Fruit fly (Drosophila melanogaster) whole organism, embryonic: ENCODE measurements around the gene Trf.

Experiments
- Ada2b ChIP-seq: fragments of 200-800 bp; sonication (Bioruptor generic); IDR thresholded peaks from 2 replicates; pipeline ENCODE4 v1.3.6; 2022; ENCODE audit warnings: missing biosample characterization, missing genetic modification characterization
- Adf1 ChIP-seq: fragments of 200-800 bp; sonication (Bioruptor generic); IDR thresholded peaks from 2 replicates; pipeline ENCODE4 v1.3.6; 2022; ENCODE audit warnings: missing biosample characterization, missing genetic modification characterization
- Blimp-1 ChIP-seq: fragments of 200-800 bp; sonication (Bioruptor generic); optimal IDR thresholded peaks from 3 replicates; lab custom pipeline; 2018; ENCODE audit warnings: missing biosample characterization, missing genetic modification characterization, mild to moderate bottlenecking, moderate library complexity, missing genetic modification reagents
- CG10209 ChIP-seq: fragments of 200-800 bp; sonication (Bioruptor generic); optimal IDR thresholded peaks from 3 replicates; lab custom pipeline; 2017; ENCODE audit warnings: missing biosample characterization, mild to moderate bottlenecking, missing genetic modification characterization, missing genetic modification reagents
- CG12071 ChIP-seq: fragments of 200-800 bp; sonication (Bioruptor generic); optimal IDR thresholded peaks from 3 replicates; lab custom pipeline; 2018; ENCODE audit warnings: missing biosample characterization, mild to moderate bottlenecking, missing genetic modification characterization
- CG12769 ChIP-seq: fragments of 200-800 bp; sonication (Bioruptor generic); optimal IDR thresholded peaks from 2 replicates; lab custom pipeline; 2019; ENCODE audit warnings: missing biosample characterization, mild to moderate bottlenecking, missing genetic modification characterization, moderate library complexity
- CG13894 ChIP-seq: fragments of 200-800 bp; sonication (Bioruptor generic); optimal IDR thresholded peaks from 3 replicates; lab custom pipeline; 2018; ENCODE audit warnings: missing biosample characterization, mild to moderate bottlenecking, missing genetic modification characterization, moderate library complexity
- CG14441 ChIP-seq: fragments of 200-800 bp; sonication (Bioruptor generic); IDR thresholded peaks from 2 replicates; pipeline ENCODE4 v1.3.6; 2022; ENCODE audit warnings: missing biosample characterization, missing genetic modification characterization
- CG15601 ChIP-seq: fragments of 200-800 bp; sonication (Bioruptor generic); optimal IDR thresholded peaks from 3 replicates; lab custom pipeline; 2019; ENCODE audit warnings: missing biosample characterization, mild to moderate bottlenecking, missing genetic modification characterization, moderate library complexity
- CG18764 ChIP-seq: fragments of 200-800 bp; sonication (Bioruptor generic); optimal IDR thresholded peaks from 3 replicates; lab custom pipeline; 2016; ENCODE audit warnings: missing biosample characterization, missing genetic modification characterization
- CG2199 ChIP-seq: fragments of 200-800 bp; sonication (Bioruptor generic); IDR thresholded peaks from 3 replicates; pipeline ENCODE4 v1.3.6; 2022; ENCODE audit warnings: missing biosample characterization, missing genetic modification characterization
- CG30403 ChIP-seq: fragments of 200-800 bp; sonication (Bioruptor generic); optimal IDR thresholded peaks from 3 replicates; lab custom pipeline; 2016; ENCODE audit warnings: missing biosample characterization, missing genetic modification characterization
- CG7987 ChIP-seq: fragments of 200-800 bp; sonication (Bioruptor generic); optimal IDR thresholded peaks from 2 replicates; lab custom pipeline; 2018; ENCODE audit warnings: missing biosample characterization, mild to moderate bottlenecking, missing genetic modification characterization, moderate library complexity
- CG8290 ChIP-seq, 3 experiments: fragments of 200-800 bp; sonication (Bioruptor generic); optimal IDR thresholded peaks; 2 replicates each; lab custom pipeline; 2016 to 2019; ENCODE audit warnings: missing biosample characterization in 3 of 3, missing genetic modification characterization in 3 of 3, mild to moderate bottlenecking in 2 of 3, moderate library complexity in 1 of 3
- CG9437 ChIP-seq: fragments of 200-800 bp; sonication (Bioruptor generic); optimal IDR thresholded peaks from 2 replicates; lab custom pipeline; 2018; ENCODE audit warnings: missing biosample characterization, mild to moderate bottlenecking, missing genetic modification characterization
- CG9817 ChIP-seq: fragments of 200-800 bp; sonication (Bioruptor generic); optimal IDR thresholded peaks from 2 replicates; lab custom pipeline; 2018; ENCODE audit warnings: missing biosample characterization, mild to moderate bottlenecking, missing genetic modification characterization, moderate library complexity
- CrebB ChIP-seq: fragments of 200-800 bp; sonication (Bioruptor generic); optimal IDR thresholded peaks from 3 replicates; lab custom pipeline; 2018; ENCODE audit warnings: missing biosample characterization, mild to moderate bottlenecking, missing genetic modification characterization
- Doc3 ChIP-seq: fragments of 200-800 bp; sonication (Bioruptor generic); IDR thresholded peaks from 3 replicates; pipeline ENCODE4 v1.3.6; 2022; ENCODE audit warnings: missing biosample characterization, missing genetic modification characterization; ENCODE audit not compliant: partially characterized antibody
- Dref ChIP-seq: fragments of 200-800 bp; sonication (Bioruptor generic); IDR thresholded peaks from 2 replicates; pipeline ENCODE4 v1.3.6; 2022; ENCODE audit warnings: missing biosample characterization, missing genetic modification characterization
- H2.0 ChIP-seq: fragments of 200-800 bp; sonication (Bioruptor generic); IDR thresholded peaks from 2 replicates; pipeline ENCODE4 v1.3.6; 2022; ENCODE audit warnings: missing biosample characterization, missing genetic modification characterization
- MBD-R2 ChIP-seq: fragments of 200-800 bp; sonication (Bioruptor generic); IDR thresholded peaks from 2 replicates; pipeline ENCODE4 v1.3.6; 2022; ENCODE audit warnings: missing biosample characterization, missing genetic modification characterization
- Myb ChIP-seq: fragments of 200-800 bp; sonication (Bioruptor generic); optimal IDR thresholded peaks from 2 replicates; lab custom pipeline; 2016; ENCODE audit warnings: missing biosample characterization, missing genetic modification characterization
- NC2β ChIP-seq: fragments of 200-800 bp; sonication (Bioruptor generic); optimal IDR thresholded peaks from 2 replicates; lab custom pipeline; 2016; ENCODE audit warnings: missing biosample characterization, missing genetic modification characterization
- Neu2 ChIP-seq: fragments of 200-800 bp; sonication (Bioruptor generic); optimal IDR thresholded peaks from 3 replicates; lab custom pipeline; 2016; ENCODE audit warnings: missing biosample characterization, missing genetic modification characterization, borderline replicate concordance
- Nf-YA ChIP-seq: fragments of 200-800 bp; sonication (Bioruptor generic); IDR thresholded peaks from 2 replicates; pipeline ENCODE4 v1.3.6; 2022; ENCODE audit warnings: missing biosample characterization, missing genetic modification characterization
- Opbp ChIP-seq: fragments of 200-800 bp; sonication (Bioruptor generic); IDR thresholded peaks from 3 replicates; pipeline ENCODE4 v1.3.6; 2022; ENCODE audit warnings: missing biosample characterization, missing genetic modification characterization; ENCODE audit not compliant: partially characterized antibody
- Optix ChIP-seq: fragments of 200-800 bp; sonication (Bioruptor generic); IDR thresholded peaks from 3 replicates; pipeline ENCODE4 v1.3.6; 2022; ENCODE audit warnings: missing biosample characterization, missing genetic modification characterization
- Sin3A ChIP-seq: fragments of >200 bp; optimal IDR thresholded peaks from 2 replicates; lab custom pipeline; 2018
- Six4 ChIP-seq: fragments of 200-800 bp; sonication (Bioruptor generic); optimal IDR thresholded peaks from 2 replicates; lab custom pipeline; 2016; ENCODE audit warnings: missing biosample characterization, missing genetic modification characterization
- amos ChIP-seq: fragments of 200-800 bp; sonication (Bioruptor generic); IDR thresholded peaks from 2 replicates; pipeline ENCODE4 v1.3.6; 2022; ENCODE audit warnings: missing biosample characterization, missing genetic modification characterization; ENCODE audit not compliant: partially characterized antibody
- bowl ChIP-seq: fragments of 200-800 bp; sonication (Bioruptor generic); IDR thresholded peaks from 2 replicates; pipeline ENCODE4 v1.3.6; 2022; ENCODE audit warnings: missing biosample characterization, missing genetic modification characterization
- cg ChIP-seq: fragments of 200-800 bp; sonication (Bioruptor generic); optimal IDR thresholded peaks from 3 replicates; lab custom pipeline; 2019; ENCODE audit warnings: missing biosample characterization, mild to moderate bottlenecking, missing genetic modification characterization, moderate library complexity
- ci ChIP-seq: fragments of 200-800 bp; sonication (Bioruptor generic); IDR thresholded peaks from 3 replicates; pipeline ENCODE4 v1.3.6; 2022; ENCODE audit warnings: missing biosample characterization, missing genetic modification characterization
- eyg ChIP-seq: fragments of 200-800 bp; sonication (Bioruptor generic); optimal IDR thresholded peaks from 3 replicates; lab custom pipeline; 2016; ENCODE audit warnings: missing biosample characterization, missing genetic modification characterization
- gce ChIP-seq: fragments of 200-800 bp; sonication (Bioruptor generic); IDR thresholded peaks from 3 replicates; pipeline ENCODE4 v1.3.6; 2022; ENCODE audit warnings: missing biosample characterization, missing genetic modification characterization
- kay ChIP-seq: fragments of 200-800 bp; sonication (Bioruptor generic); optimal IDR thresholded peaks from 2 replicates; lab custom pipeline; 2016; ENCODE audit warnings: missing biosample characterization, missing genetic modification characterization
- lmd ChIP-seq: fragments of 200-800 bp; sonication (Bioruptor generic); IDR thresholded peaks from 2 replicates; pipeline ENCODE4 v1.3.6; 2022; ENCODE audit warnings: missing biosample characterization, missing genetic modification characterization
- mam ChIP-seq: fragments of 200-800 bp; sonication (Bioruptor generic); optimal IDR thresholded peaks from 3 replicates; lab custom pipeline; 2016; ENCODE audit warnings: missing biosample characterization, missing genetic modification characterization
- nerfin-2 ChIP-seq: fragments of 200-800 bp; sonication (Bioruptor generic); IDR thresholded peaks from 2 replicates; pipeline ENCODE4 v1.3.6; 2022; ENCODE audit warnings: missing biosample characterization, missing genetic modification characterization; ENCODE audit not compliant: partially characterized antibody
- nmo ChIP-seq: fragments of 200-800 bp; sonication (Bioruptor generic); optimal IDR thresholded peaks from 2 replicates; lab custom pipeline; 2018; ENCODE audit warnings: missing biosample characterization, mild to moderate bottlenecking, missing genetic modification characterization, moderate library complexity
- oc ChIP-seq: fragments of 200-800 bp; sonication (Bioruptor generic); optimal IDR thresholded peaks from 2 replicates; lab custom pipeline; 2018; ENCODE audit warnings: missing biosample characterization, mild to moderate bottlenecking, missing genetic modification characterization, moderate library complexity
- pnt ChIP-seq: fragments of 200-800 bp; sonication (Bioruptor generic); optimal IDR thresholded peaks from 3 replicates; lab custom pipeline; 2016; ENCODE audit warnings: missing biosample characterization, missing genetic modification characterization
- sc ChIP-seq, 3 experiments: fragments of >200 bp in 2 of 3; fragments of 200-800 bp in 1 of 3; sonication (Bioruptor generic) in 1 of 3; optimal IDR thresholded peaks; 2 replicates in 2 of 3; 3 replicates in 1 of 3; lab custom pipeline; 2017; ENCODE audit warnings: mild to moderate bottlenecking in 1 of 3, missing biosample characterization in 1 of 3, missing genetic modification characterization in 1 of 3, missing genetic modification reagents in 1 of 3
- so ChIP-seq: fragments of 200-800 bp; sonication (Bioruptor generic); IDR thresholded peaks from 3 replicates; pipeline ENCODE4 v1.3.6; 2022; ENCODE audit warnings: missing biosample characterization, missing genetic modification characterization
- sob ChIP-seq: fragments of 200-800 bp; sonication (Bioruptor generic); IDR thresholded peaks from 2 replicates; pipeline ENCODE4 v1.3.6; 2022; ENCODE audit warnings: missing biosample characterization, missing genetic modification characterization
- ssp ChIP-seq: fragments of 200-800 bp; sonication (Bioruptor generic); IDR thresholded peaks from 2 replicates; pipeline ENCODE4 v1.3.6; 2022; ENCODE audit warnings: missing biosample characterization, missing genetic modification characterization
- tgo ChIP-seq: fragments of 200-800 bp; sonication (Bioruptor generic); IDR thresholded peaks from 3 replicates; pipeline ENCODE4 v1.3.6; 2022; ENCODE audit warnings: missing biosample characterization, missing genetic modification characterization
- vfl ChIP-seq: fragments of 200-800 bp; sonication (Bioruptor generic); optimal IDR thresholded peaks from 2 replicates; lab custom pipeline; 2016; ENCODE audit warnings: missing biosample characterization, missing genetic modification characterization

Gene Trf

DNA sequence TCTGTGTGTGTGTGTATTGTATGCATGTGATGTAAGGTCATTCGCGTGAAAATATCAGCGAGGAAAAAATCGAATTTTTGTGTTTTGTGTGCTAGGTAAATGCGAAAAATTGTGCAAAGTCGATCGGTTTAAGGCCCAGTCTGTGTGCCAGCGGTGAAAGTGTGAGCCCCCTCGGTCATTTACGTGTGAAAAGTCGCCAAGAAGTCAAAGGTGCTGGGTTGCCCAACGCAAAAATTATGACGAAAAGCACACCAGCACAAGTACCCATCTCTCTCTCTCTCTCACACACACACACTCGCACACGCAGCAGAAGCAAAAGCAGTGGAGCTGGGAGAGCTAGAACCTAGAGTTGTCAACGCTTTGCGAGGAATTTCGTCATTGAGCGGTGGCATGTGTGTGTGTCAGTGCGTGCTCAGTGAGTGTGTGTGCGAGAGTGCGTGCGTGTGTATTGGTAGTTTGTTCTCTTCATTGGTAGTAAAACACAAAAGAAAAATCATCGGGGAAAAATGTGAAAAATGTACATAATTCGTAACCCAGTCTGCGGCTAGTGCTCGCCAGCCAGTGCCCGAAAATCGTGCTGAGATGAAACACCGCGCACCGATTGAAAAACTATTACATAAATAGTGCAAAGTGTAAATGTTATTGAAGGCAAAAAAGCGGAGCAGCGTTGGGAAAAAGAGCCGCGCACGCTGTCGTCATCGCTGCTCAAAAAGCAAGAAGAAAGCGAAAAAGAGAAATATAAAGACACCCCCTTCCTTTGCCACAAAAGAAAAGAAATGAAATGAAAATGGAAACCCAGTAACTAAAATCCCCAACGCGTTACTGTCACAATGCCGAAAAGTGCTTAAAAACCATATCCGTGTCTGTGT is 11.0 kb downstream of the Trf start (continued):
- TF ChIP-seq sc (optimal IDR thresholded peaks at IDR 0.05; lab: Kevin White, UChicago) (no peak), sc (GFP tag; optimal IDR thresholded peaks at IDR 0.05; lab: Kevin White, UChicago) (no peak), ci (GFP tag; lab: Robert Waterston, UW) (peak; percentile 57; the same call in 2 of the 3 replicates), Optix (no peak), Six4 (GFP tag; lab: Kevin White, UChicago) (no peak), Dref (no peak), CG15601 (tag; lab: Kevin White, UChicago) (no peak), eyg (GFP tag; lab: Kevin White, UChicago) (no peak), vfl (GFP tag; lab: Kevin White, UChicago) (no peak), Myb (GFP tag; lab: Kevin White, UChicago) (no peak), bowl (GFP tag; lab: Robert Waterston, UW) (no peak), NC2β (GFP tag; lab: Kevin White, UChicago) (no peak), CG8290 (GFP tag; optimal IDR thresholded peaks at IDR 0.05; lab: Kevin White, UChicago) (no peak), CG8290 (tag; optimal IDR thresholded peaks at IDR 0.05; lab: Kevin White, UChicago) (peak in 1 of 2 experiments; percentile 58), MBD-R2 (peak; percentile 17; the same call in 1 of the 2 replicates), kay (GFP tag; lab: Kevin White, UChicago) (peak; percentile 3), CG30403 (GFP tag; lab: Kevin White, UChicago) (no peak), Sin3A (lab: Kevin White, UChicago) (no peak), CG10209 (GFP tag; lab: Kevin White, UChicago) (no peak), ssp (GFP tag; lab: Robert Waterston, UW) (no peak), amos (GFP tag; lab: Robert Waterston, UW) (no peak; the same call in 1 of the 2 replicates), CG9437 (no peak), Ada2b (GFP tag; lab: Robert Waterston, UW) (no peak), CG18764 (GFP tag; lab: Kevin White, UChicago) (no peak), Blimp-1 (GFP tag; lab: Kevin White, UChicago) (no peak), tgo (GFP tag; lab: Robert Waterston, UW) (no peak), mam (no peak), Neu2 (GFP tag; lab: Kevin White, UChicago) (no peak), lmd (no peak), Doc3 (GFP tag; lab: Robert Waterston, UW) (no peak), sob (GFP tag; lab: Robert Waterston, UW) (no peak; the same call in 1 of the 2 replicates), CG12769 (tag; lab: Kevin White, UChicago) (peak; percentile 77), H2.0 (GFP tag; lab: Robert Waterston, UW) (no peak), cg (GFP tag; lab: Kevin White, UChicago) (peak; percentile 100), pnt (GFP tag; lab: Kevin White, UChicago) (no peak), nmo (GFP tag; lab: Kevin White, UChicago) (no peak), Adf1 (GFP tag; lab: Robert Waterston, UW) (peak; percentile 48; the same call in 1 of the 2 replicates), CG12071 (peak; percentile 11), CG13894 (tag; lab: Kevin White, UChicago) (peak; percentile 44), Opbp (GFP tag; lab: Robert Waterston, UW) (peak; percentile 50; the same call in 1 of the 3 replicates), CG9817 (tag; lab: Kevin White, UChicago) (no peak), Nf-YA (GFP tag; lab: Robert Waterston, UW) (no peak), nerfin-2 (GFP tag; lab: Robert Waterston, UW) (no peak), CG14441 (no peak), so (GFP tag; lab: Robert Waterston, UW) (peak; percentile 43; the same call in 1 of the 3 replicates), oc (tag; lab: Kevin White, UChicago) (no peak), CG7987 (GFP tag; lab: Kevin White, UChicago) (no peak), CrebB (tag; lab: Kevin White, UChicago) (no peak), gce (GFP tag; lab: Robert Waterston, UW) (no peak), CG2199 (GFP tag; lab: Robert Waterston, UW) (peak; percentile 71; the same call in 1 of the 3 replicates)
